Worm (Caenorhabditis elegans): ENCODE data around the gene T15B7.15.

DNA sequence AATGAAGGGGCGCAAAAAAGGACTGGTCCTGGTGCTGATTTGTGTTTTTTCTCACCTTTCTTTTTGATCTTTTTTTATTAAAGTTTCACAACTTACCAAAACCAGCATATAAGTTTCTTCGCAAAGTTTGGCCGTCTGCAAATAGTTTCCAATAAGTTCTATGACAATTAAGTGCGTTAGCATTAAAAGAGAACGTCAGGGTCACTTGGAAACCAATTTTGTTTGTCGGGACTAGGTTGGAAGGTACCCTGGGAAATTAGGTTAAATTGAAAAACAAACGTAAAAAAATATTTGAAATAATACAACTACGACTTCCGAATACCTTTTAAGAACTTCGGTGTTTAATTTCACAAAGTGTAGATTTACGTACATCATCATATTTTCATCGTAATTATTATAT lies 40.1 kb upstream of the T15B7.15 start:
- TF ChIP-seq sma-9 (GFP tag; optimal IDR thresholded peaks at IDR 0.05) (no peak), sma-9 (tag; optimal IDR thresholded peaks at IDR 0.05) (no peak), nhr-10 (tag; optimal IDR thresholded peaks at IDR 0.05) (no peak), mdl-1 (tag; optimal IDR thresholded peaks at IDR 0.05) (no peak), fos-1 (tag; optimal IDR thresholded peaks at IDR 0.05) (no peak), zag-1 (tag; optimal IDR thresholded peaks at IDR 0.05) (no peak), unc-55 (GFP tag; optimal IDR thresholded peaks at IDR 0.05) (no peak), nhr-77 (tag; optimal IDR thresholded peaks at IDR 0.05) (no peak), snpc-4 (tag; optimal IDR thresholded peaks at IDR 0.05) (no peak)

Data from whole organism, L2 larva.